Fruit fly (Drosophila melanogaster): ENCODE measurements around the gene CG5167.

The CG5167 gene

DNA sequence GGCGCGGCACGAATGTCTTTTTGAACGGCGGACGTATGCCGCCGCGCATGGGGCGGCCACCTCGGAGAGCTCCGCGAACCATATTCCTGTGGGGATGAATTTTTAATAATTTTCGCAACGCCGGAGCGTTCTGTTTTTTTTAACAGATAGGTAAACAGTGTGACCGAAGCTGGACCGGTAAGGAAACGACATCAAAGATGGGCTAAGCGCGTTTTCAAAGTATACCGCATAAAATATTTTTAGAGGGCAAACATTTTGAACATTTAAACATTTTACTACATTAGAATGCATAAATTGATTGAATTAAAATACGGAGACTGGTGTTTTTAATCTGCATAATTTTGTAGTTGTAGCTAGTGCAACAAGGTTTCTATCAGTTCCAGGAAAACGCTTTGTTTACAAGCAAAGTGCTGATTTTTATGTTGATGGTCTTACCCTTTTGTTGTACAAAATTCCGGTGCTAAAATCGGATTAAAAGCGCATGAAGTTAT, 22.8 kb downstream of the CG5167 start, which contains the start of the genes CG5641 and CG5245:
TSS of gene CG5641 (minus strand) at position 163 of the 491 bp plus-strand sequence.
TSS of gene CG5245 (plus strand) at position 441 of the 491 bp plus-strand sequence.
- TF ChIP-seq CG14711 (tag; optimal IDR thresholded peaks at IDR 0.05) = no peak
- TF ChIP-seq bab1 (GFP tag; optimal IDR thresholded peaks at IDR 0.05) = peak; percentile 31
- TF ChIP-seq cnc (optimal IDR thresholded peaks at IDR 0.05) = peak in 1 of 2 experiments; percentile 58

DNA sequence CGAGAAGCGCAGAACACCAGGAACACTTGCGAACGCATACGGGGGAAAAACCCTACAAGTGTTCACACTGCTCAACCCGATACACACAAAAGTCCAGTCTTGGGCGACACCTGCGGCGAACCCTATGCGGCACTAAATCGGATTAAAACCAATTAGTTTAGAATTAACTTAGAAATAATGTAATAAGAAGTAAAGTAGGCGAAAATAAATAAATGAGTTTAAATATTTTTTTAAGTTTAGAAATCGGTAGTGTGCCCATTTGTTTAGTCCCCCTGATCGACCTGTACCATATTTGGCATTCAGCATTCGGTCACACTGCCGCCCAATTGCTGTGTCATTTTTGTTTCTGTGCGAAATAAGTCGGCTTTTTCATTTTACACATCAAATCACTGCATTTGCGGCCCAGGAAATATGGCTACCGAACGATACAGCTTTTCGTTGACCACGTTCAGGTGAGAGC, 24.7 kb downstream of the CG5167 start, which contains the start of gene Prosalpha2:
TSS of gene Prosalpha2 (plus strand) at position 292 of the 460 bp plus-strand sequence.
- TF ChIP-seq cic (GFP tag; optimal IDR thresholded peaks at IDR 0.05) = no peak
- no peak for TF ChIP-seq CG12768 (GFP tag; optimal IDR thresholded peaks at IDR 0.05)
- TF ChIP-seq cnc (optimal IDR thresholded peaks at IDR 0.05) = peak; percentile 84 to 99
- TF ChIP-seq ovo (GFP tag; optimal IDR thresholded peaks at IDR 0.05) = no peak
- TF ChIP-seq tj (GFP tag; optimal IDR thresholded peaks at IDR 0.05) = no peak
- TF ChIP-seq CG14711 (tag; optimal IDR thresholded peaks at IDR 0.05) = no peak
- no peak for TF ChIP-seq pad (GFP tag; optimal IDR thresholded peaks at IDR 0.05)
- TF ChIP-seq Hr96 (GFP tag; optimal IDR thresholded peaks at IDR 0.05) = no peak
- no peak for TF ChIP-seq CG1620 (GFP tag; optimal IDR thresholded peaks at IDR 0.05)
- peak; percentile 18 for TF ChIP-seq Mnt (GFP tag; optimal IDR thresholded peaks at IDR 0.05)
- TF ChIP-seq toe (GFP tag; optimal IDR thresholded peaks at IDR 0.05) = no peak

- TF ChIP-seq Mnt (GFP tag; optimal IDR thresholded peaks at IDR 0.05) (peak; percentile 51), CG7101 (tag; optimal IDR thresholded peaks at IDR 0.05) (peak; percentile 56), tj (GFP tag; optimal IDR thresholded peaks at IDR 0.05) (peak; percentile 12), bab1 (GFP tag; optimal IDR thresholded peaks at IDR 0.05) (peak; percentile 67), pad (GFP tag; optimal IDR thresholded peaks at IDR 0.05) (peak; percentile 39), CG7045 (GFP tag; optimal IDR thresholded peaks at IDR 0.05) (peak; percentile 38), CG11617 (GFP tag; optimal IDR thresholded peaks at IDR 0.05) (peak; percentile 72), cic (GFP tag; optimal IDR thresholded peaks at IDR 0.05) (peak; percentile 7), Crg-1 (GFP tag; optimal IDR thresholded peaks at IDR 0.05) (peak; percentile 10), Clk (GFP tag; optimal IDR thresholded peaks at IDR 0.05) (peak; percentile 32), CG1620 (GFP tag; optimal IDR thresholded peaks at IDR 0.05) (no peak), toe (GFP tag; optimal IDR thresholded peaks at IDR 0.05) (no peak), CG14711 (tag; optimal IDR thresholded peaks at IDR 0.05) (peak; percentile 91), CG5204 (GFP tag; optimal IDR thresholded peaks at IDR 0.05) (no peak), cnc (optimal IDR thresholded peaks at IDR 0.05) (peak in 1 of 2 experiments; percentile 10), Hr96 (GFP tag; optimal IDR thresholded peaks at IDR 0.05) (no peak), CG33017 (tag; optimal IDR thresholded peaks at IDR 0.05) (peak; percentile 31), CG12768 (GFP tag; optimal IDR thresholded peaks at IDR 0.05) (peak; percentile 28), kay (GFP tag; ENCODE audit: borderline replicate concordance) (no peak), ovo (GFP tag; optimal IDR thresholded peaks at IDR 0.05) (peak; percentile 16)
These were observed 27.4 kb downstream of the CG5167 start, which contains the start of the genes Aos1 and Srlp for dm6 chr3R:12433764-12434163. Gene Aos1, minus strand, starts transcription at chr3R:12433822. Gene Srlp, plus strand, starts transcription at chr3R:12434098.

dm6 chr3R:12435948-12436347, 29.6 kb downstream of the CG5167 start, which contains the start of gene Desat2:
Gene Desat2, plus strand, starts transcription at chr3R:12436248.
- TF ChIP-seq CG7045 (GFP tag; optimal IDR thresholded peaks at IDR 0.05) (no peak), CG33017 (tag; optimal IDR thresholded peaks at IDR 0.05) (no peak), Hr96 (GFP tag; optimal IDR thresholded peaks at IDR 0.05) (no peak), bab1 (GFP tag; optimal IDR thresholded peaks at IDR 0.05) (no peak), tj (GFP tag; optimal IDR thresholded peaks at IDR 0.05) (no peak), Clk (GFP tag; optimal IDR thresholded peaks at IDR 0.05) (no peak), cnc (optimal IDR thresholded peaks at IDR 0.05) (no peak), CG7101 (tag; optimal IDR thresholded peaks at IDR 0.05) (no peak), cic (GFP tag; optimal IDR thresholded peaks at IDR 0.05) (no peak), CG11617 (GFP tag; optimal IDR thresholded peaks at IDR 0.05) (no peak), CG5204 (GFP tag; optimal IDR thresholded peaks at IDR 0.05) (no peak), Crg-1 (GFP tag; optimal IDR thresholded peaks at IDR 0.05) (no peak), kay (GFP tag; ENCODE audit: borderline replicate concordance) (no peak), Mnt (GFP tag; optimal IDR thresholded peaks at IDR 0.05) (no peak), CG1620 (GFP tag; optimal IDR thresholded peaks at IDR 0.05) (no peak), toe (GFP tag; optimal IDR thresholded peaks at IDR 0.05) (no peak), CG12768 (GFP tag; optimal IDR thresholded peaks at IDR 0.05) (no peak), pad (GFP tag; optimal IDR thresholded peaks at IDR 0.05) (no peak), ovo (GFP tag; optimal IDR thresholded peaks at IDR 0.05) (no peak)

dm6 chr3R:12439039-12439400, 32.7 kb downstream of the CG5167 start, which contains the start of the genes CG17207 and CG46427:
Gene CG17207, minus strand, starts transcription at chr3R:12439139.
Gene CG46427, minus strand, starts transcription at chr3R:12439139.
- TF ChIP-seq Mnt (GFP tag; optimal IDR thresholded peaks at IDR 0.05) (no peak), CG14711 (tag; optimal IDR thresholded peaks at IDR 0.05) (no peak), CG11617 (GFP tag; optimal IDR thresholded peaks at IDR 0.05) (no peak), ovo (GFP tag; optimal IDR thresholded peaks at IDR 0.05) (no peak), bab1 (GFP tag; optimal IDR thresholded peaks at IDR 0.05) (no peak)

DNA sequence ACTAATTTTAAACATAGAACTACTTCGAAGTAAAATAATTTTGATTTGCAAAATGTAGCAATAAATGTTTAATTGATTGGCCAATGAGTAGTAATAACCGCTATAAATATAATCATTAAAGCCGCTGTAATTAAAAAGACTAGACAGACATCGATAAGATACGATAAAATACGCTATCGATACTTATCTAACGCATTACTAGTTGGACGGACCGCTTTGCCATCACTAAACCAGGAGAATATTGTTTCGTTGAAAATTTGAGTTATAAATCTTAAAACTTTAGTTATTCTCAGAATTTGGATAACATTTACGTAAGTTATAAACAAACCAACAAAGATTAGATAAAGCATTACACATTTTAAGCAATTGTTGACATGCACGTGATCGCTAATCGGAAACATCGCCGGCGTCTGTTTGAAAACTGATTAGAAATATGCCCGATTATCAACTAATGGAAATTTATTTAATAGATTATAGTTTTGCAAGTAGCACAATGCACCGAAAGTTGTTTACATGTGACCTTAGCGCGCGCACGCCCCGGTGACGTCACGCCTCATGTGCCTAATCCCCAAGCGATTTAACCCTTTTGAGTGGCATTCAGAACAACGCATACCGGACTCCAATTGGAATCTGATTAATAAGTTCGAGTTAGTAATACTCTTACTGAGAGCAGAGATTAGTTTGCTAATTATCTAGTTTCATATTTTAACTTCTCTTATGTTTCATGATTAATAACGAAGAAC, 33.2 kb downstream of the CG5167 start, which contains the start of gene Desat1:
TSS of gene Desat1 (plus strand) at position 200 of the 743 bp plus-strand sequence.
- TF ChIP-seq Mnt (GFP tag; optimal IDR thresholded peaks at IDR 0.05) = peak; percentile 36
- TF ChIP-seq Hr96 (GFP tag; optimal IDR thresholded peaks at IDR 0.05) = no peak
- TF ChIP-seq bab1 (GFP tag; optimal IDR thresholded peaks at IDR 0.05) = peak; percentile 23
- no peak for TF ChIP-seq ovo (GFP tag; optimal IDR thresholded peaks at IDR 0.05)
- TF ChIP-seq CG33017 (tag; optimal IDR thresholded peaks at IDR 0.05) = peak; percentile 6
- no peak for TF ChIP-seq CG12768 (GFP tag; optimal IDR thresholded peaks at IDR 0.05)
- TF ChIP-seq CG1620 (GFP tag; optimal IDR thresholded peaks at IDR 0.05) = no peak
- no peak for TF ChIP-seq tj (GFP tag; optimal IDR thresholded peaks at IDR 0.05)
- TF ChIP-seq cic (GFP tag; optimal IDR thresholded peaks at IDR 0.05) = no peak
- no peak for TF ChIP-seq kay (GFP tag; ENCODE audit: borderline replicate concordance)
- no peak for TF ChIP-seq toe (GFP tag; optimal IDR thresholded peaks at IDR 0.05)
- TF ChIP-seq pad (GFP tag; optimal IDR thresholded peaks at IDR 0.05) = no peak
- peak; percentile 18 for TF ChIP-seq CG14711 (tag; optimal IDR thresholded peaks at IDR 0.05)
- TF ChIP-seq Clk (GFP tag; optimal IDR thresholded peaks at IDR 0.05) = no peak
- peak; percentile 20 for TF ChIP-seq CG7101 (tag; optimal IDR thresholded peaks at IDR 0.05)
- TF ChIP-seq CG5204 (GFP tag; optimal IDR thresholded peaks at IDR 0.05) = no peak
- peak; percentile 9 for TF ChIP-seq CG11617 (GFP tag; optimal IDR thresholded peaks at IDR 0.05)
- no peak for TF ChIP-seq CG7045 (GFP tag; optimal IDR thresholded peaks at IDR 0.05)
- TF ChIP-seq Crg-1 (GFP tag; optimal IDR thresholded peaks at IDR 0.05) = peak; percentile 47
- TF ChIP-seq cnc (optimal IDR thresholded peaks at IDR 0.05) = no peak

Measured in whole organism, adult.